Worm (Caenorhabditis elegans) whole organism, midembryonic: Measurements from ENCODE around the gene fbxa-174.

Source experiments
- T22C8.4 ChIP-seq: fragments of 200-800 bp; sonication (Bioruptor generic); IDR thresholded peaks from 2 replicates; pipeline ENCODE4 v1.3.6; 2022; ENCODE audit warnings: missing genetic modification characterization, missing compliant biosample characterization
- cog-1 ChIP-seq: sonication (generic microtip); optimal IDR thresholded peaks from 2 replicates; lab custom pipeline; 2016; ENCODE audit warnings: missing genetic modification characterization, missing compliant biosample characterization
- flt-1 ChIP-seq: fragments of 200-800 bp; sonication (Bioruptor generic); IDR thresholded peaks from 2 replicates; pipeline ENCODE4 v1.3.6; 2022; ENCODE audit warnings: missing genetic modification characterization, missing compliant biosample characterization
- klf-2 ChIP-seq: fragments of 200-800 bp; sonication (Bioruptor generic); conservative IDR thresholded peaks from 2 replicates; pipeline ENCODE4 v1.3.6; 2022; ENCODE audit warnings: missing genetic modification reagents, missing genetic modification characterization, missing compliant biosample characterization
- med-1 ChIP-seq: sonication (generic microtip); optimal IDR thresholded peaks from 2 replicates; lab custom pipeline; 2017; ENCODE audit warnings: missing genetic modification characterization, mild to moderate bottlenecking, missing compliant biosample characterization, antibody characterized with exemption, missing genetic modification reagents; ENCODE audit not compliant: insufficient read depth
- tab-1 ChIP-seq: fragments of 200-800 bp; sonication (Bioruptor generic); IDR thresholded peaks from 2 replicates; pipeline ENCODE4 v1.3.6; 2022; ENCODE audit warnings: missing genetic modification characterization, missing compliant biosample characterization
- ztf-23 ChIP-seq: fragments of 200-800 bp; sonication (Bioruptor generic); IDR thresholded peaks from 2 replicates; pipeline ENCODE4 v1.3.6; 2022; ENCODE audit warnings: missing genetic modification reagents, missing genetic modification characterization, missing compliant biosample characterization
- ztf-29 ChIP-seq: fragments of 200-800 bp; sonication (Bioruptor generic); IDR thresholded peaks from 2 replicates; pipeline ENCODE4 v1.3.6; 2022; ENCODE audit warnings: missing genetic modification reagents, missing genetic modification characterization, missing compliant biosample characterization

fbxa-174 gene

DNA sequence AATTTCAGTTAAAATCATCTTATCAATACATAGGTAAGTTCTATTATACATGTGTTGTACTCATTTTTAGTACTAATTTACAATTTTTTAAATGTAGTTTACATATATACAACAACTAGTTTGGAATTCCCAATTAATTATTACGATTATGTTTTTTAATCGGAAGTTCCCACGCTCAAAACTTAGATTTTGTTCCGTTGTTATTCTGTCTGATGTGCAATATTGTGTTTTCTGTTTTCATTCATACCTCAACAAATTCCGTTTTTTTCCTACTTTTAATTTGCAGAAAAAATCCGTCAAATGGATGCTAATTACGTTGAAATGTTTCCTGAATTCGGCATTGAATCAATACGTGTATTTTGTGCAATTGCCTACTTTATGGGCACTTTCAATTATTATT is 52.0 kb downstream of the fbxa-174 start, which contains the start of gene srw-31:
srw-31 (plus strand) TSS at position 301 of the 400 bp plus-strand sequence.
- TF ChIP-seq T22C8.4 (no peak), cog-1 (tag; lab: Kevin White, UChicago) (no peak), flt-1 (no peak), klf-2 (GFP tag; lab: Robert Waterston, UW) (no peak), ztf-29 (GFP tag; lab: Robert Waterston, UW) (no peak), med-1 (no peak), tab-1 (GFP tag; lab: Robert Waterston, UW) (no peak), ztf-23 (GFP tag; lab: Robert Waterston, UW) (no peak)
